Worm (Caenorhabditis elegans) whole organism, midembryonic: Measurements from ENCODE around the gene phdh-1.

ENCODE experiments used
- cog-1 ChIP-seq: sonication (generic microtip); optimal IDR thresholded peaks from 2 replicates; lab custom pipeline; 2016; ENCODE audit warnings: missing genetic modification characterization, missing compliant biosample characterization
- flt-1 ChIP-seq: fragments of 200-800 bp; sonication (Bioruptor generic); IDR thresholded peaks from 2 replicates; pipeline ENCODE4 v1.3.6; 2022; ENCODE audit warnings: missing genetic modification characterization, missing compliant biosample characterization
- klf-2 ChIP-seq: fragments of 200-800 bp; sonication (Bioruptor generic); conservative IDR thresholded peaks from 2 replicates; pipeline ENCODE4 v1.3.6; 2022; ENCODE audit warnings: missing genetic modification reagents, missing genetic modification characterization, missing compliant biosample characterization
- ref-1 ChIP-seq: fragments of 200-800 bp; sonication (Bioruptor generic); conservative IDR thresholded peaks from 2 replicates; pipeline ENCODE4 v1.3.6; 2022; ENCODE audit warnings: missing genetic modification reagents, missing genetic modification characterization, missing compliant biosample characterization
- ztf-23 ChIP-seq: fragments of 200-800 bp; sonication (Bioruptor generic); IDR thresholded peaks from 2 replicates; pipeline ENCODE4 v1.3.6; 2022; ENCODE audit warnings: missing genetic modification reagents, missing genetic modification characterization, missing compliant biosample characterization
- ztf-29 ChIP-seq: fragments of 200-800 bp; sonication (Bioruptor generic); IDR thresholded peaks from 2 replicates; pipeline ENCODE4 v1.3.6; 2022; ENCODE audit warnings: missing genetic modification reagents, missing genetic modification characterization, missing compliant biosample characterization

DNA sequence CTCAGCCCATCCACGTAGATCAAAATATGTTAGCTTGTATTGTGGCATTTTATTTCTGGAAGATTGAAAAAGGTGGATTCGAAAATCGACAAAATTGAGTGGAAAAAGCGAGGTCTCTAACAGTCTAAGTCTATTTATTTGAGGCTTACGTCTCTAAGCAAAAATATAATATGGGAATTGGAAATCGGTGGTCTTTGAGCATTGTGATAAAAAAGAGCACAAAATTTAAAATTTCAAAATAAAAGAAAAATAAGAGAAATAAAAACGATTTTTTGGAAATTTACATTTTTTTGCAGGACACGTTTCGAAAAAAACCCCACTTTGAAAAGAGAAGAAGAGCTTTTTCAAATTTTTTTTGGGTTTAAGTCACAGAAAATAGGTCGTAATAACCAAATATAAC, 25.2 kb downstream of the phdh-1 start, which contains the start of gene gst-15:
- no peak for TF ChIP-seq klf-2 (GFP tag; lab: Robert Waterston, UW)
- TF ChIP-seq flt-1, result no peak
- no peak for TF ChIP-seq ref-1 (GFP tag; lab: Robert Waterston, UW)
- no peak for TF ChIP-seq ztf-29 (GFP tag; lab: Robert Waterston, UW)
- no peak for TF ChIP-seq cog-1
- no peak for TF ChIP-seq ztf-23 (GFP tag; lab: Robert Waterston, UW)
